Fruit fly (Drosophila melanogaster) whole organism, embryonic: Measurements from ENCODE around the gene RhoGAP18B.

Experiments used
- B-H2 ChIP-seq: fragments of 200-800 bp; sonication (Bioruptor generic); optimal IDR thresholded peaks from 2 replicates; lab custom pipeline; 2018; ENCODE audit warnings: missing biosample characterization, mild to moderate bottlenecking, missing genetic modification characterization
- CG12299 ChIP-seq: fragments of 200-800 bp; sonication (Bioruptor generic); optimal IDR thresholded peaks from 2 replicates; lab custom pipeline; 2018; ENCODE audit warnings: missing biosample characterization, mild to moderate bottlenecking, missing genetic modification characterization
- CG12659 ChIP-seq: fragments of 200-800 bp; sonication (Bioruptor generic); optimal IDR thresholded peaks from 3 replicates; lab custom pipeline; 2017; ENCODE audit warnings: mild to moderate bottlenecking, missing biosample characterization, missing genetic modification reagents, missing genetic modification characterization
- CG13287 ChIP-seq: fragments of 200-800 bp; sonication (Bioruptor generic); IDR thresholded peaks from 2 replicates; pipeline ENCODE4 v1.3.6; 2022; ENCODE audit warnings: missing biosample characterization, missing genetic modification characterization; ENCODE audit not compliant: partially characterized antibody
- CG14710 ChIP-seq: fragments of 200-800 bp; sonication (Bioruptor generic); optimal IDR thresholded peaks from 3 replicates; lab custom pipeline; 2019; ENCODE audit warnings: missing biosample characterization, mild to moderate bottlenecking, missing genetic modification characterization, moderate library complexity
- CG14860 ChIP-seq: fragments of 200-800 bp; sonication (Bioruptor generic); IDR thresholded peaks from 3 replicates; pipeline ENCODE4 v1.3.6; 2022; ENCODE audit warnings: missing biosample characterization, missing genetic modification characterization; ENCODE audit not compliant: partially characterized antibody
- CG15514 ChIP-seq: fragments of 200-800 bp; sonication (Bioruptor generic); optimal IDR thresholded peaks from 3 replicates; lab custom pipeline; 2017; ENCODE audit warnings: missing biosample characterization, missing genetic modification characterization, mild to moderate bottlenecking, moderate library complexity, missing genetic modification reagents
- CG16813 ChIP-seq: fragments of 200-800 bp; sonication (Bioruptor generic); IDR thresholded peaks from 3 replicates; pipeline ENCODE4 v1.3.6; 2022; ENCODE audit warnings: missing biosample characterization, missing genetic modification characterization; ENCODE audit not compliant: partially characterized antibody
- CG17829 ChIP-seq: fragments of 200-800 bp; optimal IDR thresholded peaks from 2 replicates; lab custom pipeline; 2019; ENCODE audit warnings: missing biosample characterization, mild to moderate bottlenecking, missing genetic modification characterization, moderate library complexity
- CG1792 ChIP-seq: fragments of 200-800 bp; sonication (Bioruptor generic); optimal IDR thresholded peaks from 2 replicates; lab custom pipeline; 2016; ENCODE audit warnings: missing biosample characterization, missing genetic modification characterization
- CG3726 ChIP-seq: fragments of 200-800 bp; sonication (Bioruptor generic); IDR thresholded peaks from 3 replicates; pipeline ENCODE4, ENCODE4 v1.3.6; 2022; ENCODE audit warnings: missing biosample characterization, missing genetic modification characterization
- CG4617 ChIP-seq: fragments of 200-800 bp; sonication (Bioruptor generic); optimal IDR thresholded peaks from 3 replicates; lab custom pipeline; 2016; ENCODE audit warnings: missing biosample characterization, missing genetic modification characterization, borderline replicate concordance
- CG6791 ChIP-seq: fragments of 200-800 bp; sonication (Bioruptor generic); IDR thresholded peaks from 3 replicates; pipeline ENCODE4 v1.3.6; 2022; ENCODE audit warnings: missing biosample characterization, missing genetic modification characterization; ENCODE audit not compliant: partially characterized antibody
- CG6813 ChIP-seq: fragments of 200-800 bp; sonication (Bioruptor generic); optimal IDR thresholded peaks from 2 replicates; lab custom pipeline; 2017; ENCODE audit warnings: missing biosample characterization, missing genetic modification characterization, mild to moderate bottlenecking, moderate library complexity, missing genetic modification reagents
- CG7928 ChIP-seq: fragments of 200-800 bp; sonication (Bioruptor generic); optimal IDR thresholded peaks from 2 replicates; lab custom pipeline; 2017; ENCODE audit warnings: missing biosample characterization, mild to moderate bottlenecking, missing genetic modification characterization
- CG8359 ChIP-seq: fragments of 200-800 bp; sonication (Bioruptor generic); optimal IDR thresholded peaks from 2 replicates; lab custom pipeline; 2017; ENCODE audit warnings: missing biosample characterization, mild to moderate bottlenecking, missing genetic modification characterization, borderline replicate concordance
- CG9932 ChIP-seq: fragments of 200-800 bp; sonication (Bioruptor generic); IDR thresholded peaks from 2 replicates; pipeline ENCODE4 v1.3.6; 2022; ENCODE audit warnings: missing biosample characterization, missing genetic modification characterization
- D19A ChIP-seq: fragments of 200-800 bp; optimal IDR thresholded peaks from 3 replicates; lab custom pipeline; 2019; ENCODE audit warnings: missing biosample characterization, mild to moderate bottlenecking, missing genetic modification characterization, moderate library complexity
- Dbx ChIP-seq: fragments of 200-800 bp; sonication (Bioruptor generic); IDR thresholded peaks from 3 replicates; pipeline ENCODE4 v1.3.6; 2022; ENCODE audit warnings: missing biosample characterization, missing genetic modification characterization
- Dek ChIP-seq: fragments of 200-800 bp; sonication (Bioruptor generic); optimal IDR thresholded peaks from 3 replicates; lab custom pipeline; 2019; ENCODE audit warnings: missing biosample characterization, mild to moderate bottlenecking, missing genetic modification characterization, moderate library complexity
- E2f2 ChIP-seq: fragments of 200-800 bp; sonication (Bioruptor generic); IDR thresholded peaks from 2 replicates; pipeline ENCODE4 v1.3.6; 2022; ENCODE audit warnings: missing biosample characterization, missing genetic modification characterization
- Ets97D ChIP-seq: fragments of 200-800 bp; sonication (Bioruptor generic); optimal IDR thresholded peaks from 3 replicates; lab custom pipeline; 2016; ENCODE audit warnings: missing biosample characterization, missing genetic modification characterization
- GATAe ChIP-seq: fragments of 200-800 bp; sonication (Bioruptor generic); conservative IDR thresholded peaks from 2 replicates; pipeline ENCODE4 v1.3.6; 2022; ENCODE audit warnings: missing biosample characterization, missing genetic modification characterization
- Hand ChIP-seq: fragments of 200-800 bp; sonication (Bioruptor generic); optimal IDR thresholded peaks from 2 replicates; lab custom pipeline; 2017; ENCODE audit warnings: mild to moderate bottlenecking, missing biosample characterization, missing genetic modification reagents, missing genetic modification characterization
- HmgD ChIP-seq: fragments of 200-800 bp; sonication (Bioruptor generic); optimal IDR thresholded peaks from 3 replicates; lab custom pipeline; 2016; ENCODE audit warnings: missing biosample characterization, missing genetic modification characterization
- HmgZ ChIP-seq: fragments of 200-800 bp; sonication (Bioruptor generic); optimal IDR thresholded peaks from 2 replicates; lab custom pipeline; 2018; ENCODE audit warnings: missing biosample characterization, mild to moderate bottlenecking, missing genetic modification characterization
- MESR4 ChIP-seq: fragments of 200-800 bp; sonication (Bioruptor generic); optimal IDR thresholded peaks from 2 replicates; lab custom pipeline; 2018; ENCODE audit warnings: missing biosample characterization, mild to moderate bottlenecking, missing genetic modification characterization, moderate library complexity
- NfI ChIP-seq: fragments of 200-800 bp; sonication (Bioruptor generic); optimal IDR thresholded peaks from 3 replicates; lab custom pipeline; 2018; ENCODE audit warnings: missing biosample characterization, mild to moderate bottlenecking, missing genetic modification characterization, moderate library complexity
- Scr ChIP-seq: fragments of 200-800 bp; sonication (Bioruptor generic); IDR thresholded peaks from 2 replicates; pipeline ENCODE4 v1.3.6; 2022; ENCODE audit warnings: missing biosample characterization, missing genetic modification characterization; ENCODE audit not compliant: partially characterized antibody
- Stat92E ChIP-seq, 3 experiments: fragments of >200 bp in 2 of 3; fragments of 200-800 bp in 1 of 3; sonication (Bioruptor generic) in 1 of 3; optimal IDR thresholded peaks; 2 replicates each; lab custom pipeline; 2017 to 2019; ENCODE audit warnings: missing biosample characterization in 3 of 3, missing genetic modification characterization in 3 of 3, mild to moderate bottlenecking in 1 of 3, moderate library complexity in 1 of 3
- chinmo ChIP-seq: fragments of 200-800 bp; sonication (Bioruptor generic); IDR thresholded peaks from 4 replicates; pipeline ENCODE4 v1.3.6; 2022; ENCODE audit warnings: missing biosample characterization, missing genetic modification characterization; ENCODE audit not compliant: partially characterized antibody
- dati ChIP-seq: fragments of 200-800 bp; sonication (Bioruptor generic); IDR thresholded peaks from 2 replicates; pipeline ENCODE4 v1.3.6; 2022; ENCODE audit warnings: missing biosample characterization, missing genetic modification characterization
- dmrt99B ChIP-seq: fragments of 200-800 bp; sonication (Bioruptor generic); optimal IDR thresholded peaks from 2 replicates; lab custom pipeline; 2018; ENCODE audit warnings: missing biosample characterization, mild to moderate bottlenecking, missing genetic modification characterization, moderate library complexity
- gsb ChIP-seq: fragments of 200-800 bp; sonication (Bioruptor generic); IDR thresholded peaks from 2 replicates; pipeline ENCODE4 v1.3.6; 2022; ENCODE audit warnings: missing biosample characterization, missing genetic modification characterization
- ken ChIP-seq: fragments of 200-800 bp; sonication (Bioruptor generic); IDR thresholded peaks from 3 replicates; pipeline ENCODE4 v1.3.6; 2022; ENCODE audit warnings: missing biosample characterization, missing genetic modification characterization
- kni ChIP-seq: fragments of 200-800 bp; sonication (Bioruptor generic); optimal IDR thresholded peaks from 3 replicates; lab custom pipeline; 2017; ENCODE audit warnings: mild to moderate bottlenecking, missing biosample characterization, missing genetic modification reagents, missing genetic modification characterization
- knrl ChIP-seq: fragments of 200-800 bp; sonication (Bioruptor generic); IDR thresholded peaks from 3 replicates; pipeline ENCODE4 v1.3.6; 2022; ENCODE audit warnings: missing biosample characterization, missing genetic modification characterization; ENCODE audit not compliant: partially characterized antibody
- nerfin-2 ChIP-seq: fragments of 200-800 bp; sonication (Bioruptor generic); IDR thresholded peaks from 2 replicates; pipeline ENCODE4 v1.3.6; 2022; ENCODE audit warnings: missing biosample characterization, missing genetic modification characterization; ENCODE audit not compliant: partially characterized antibody
- nom ChIP-seq: fragments of 200-800 bp; sonication (Bioruptor generic); optimal IDR thresholded peaks from 2 replicates; lab custom pipeline; 2017; ENCODE audit warnings: missing biosample characterization, missing genetic modification characterization, mild to moderate bottlenecking, moderate library complexity, missing genetic modification reagents
- otp ChIP-seq: fragments of 200-800 bp; sonication (Bioruptor generic); IDR thresholded peaks from 3 replicates; pipeline ENCODE4, ENCODE4 v1.3.6; 2022; ENCODE audit warnings: missing biosample characterization, missing genetic modification characterization
- run ChIP-seq: fragments of 200-800 bp; sonication (Bioruptor generic); optimal IDR thresholded peaks from 3 replicates; lab custom pipeline; 2018; ENCODE audit warnings: missing biosample characterization, mild to moderate bottlenecking, missing genetic modification characterization
- tll ChIP-seq, 2 experiments: fragments of 200-800 bp in 1 of 2; fragments of >200 bp in 1 of 2; sonication (Bioruptor generic) in 1 of 2; optimal IDR thresholded peaks; 2 replicates each; lab custom pipeline; 2017 to 2019; ENCODE audit warnings: missing biosample characterization in 2 of 2, missing genetic modification characterization in 2 of 2, mild to moderate bottlenecking in 1 of 2, moderate library complexity in 1 of 2
- tna ChIP-seq: fragments of 200-800 bp; sonication (Bioruptor generic); IDR thresholded peaks from 2 replicates; pipeline ENCODE4 v1.3.6; 2022; ENCODE audit warnings: missing biosample characterization, missing genetic modification characterization; ENCODE audit not compliant: partially characterized antibody
- toy ChIP-seq: fragments of 200-800 bp; sonication (Bioruptor generic); IDR thresholded peaks from 2 replicates; pipeline ENCODE4 v1.3.6; 2022; ENCODE audit warnings: missing biosample characterization, missing genetic modification characterization
- tx ChIP-seq: fragments of 200-800 bp; sonication (Bioruptor generic); optimal IDR thresholded peaks from 2 replicates; lab custom pipeline; 2016; ENCODE audit warnings: missing biosample characterization, missing genetic modification characterization
- usp ChIP-seq: fragments of >200 bp; optimal IDR thresholded peaks from 2 replicates; lab custom pipeline; 2017; ENCODE audit warnings: missing biosample characterization, missing genetic modification characterization
- vnd ChIP-seq: fragments of 200-800 bp; sonication (Bioruptor generic); IDR thresholded peaks from 3 replicates; pipeline ENCODE4 v1.3.6; 2022; ENCODE audit warnings: missing biosample characterization, missing genetic modification characterization; ENCODE audit not compliant: partially characterized antibody

RhoGAP18B gene

DNA sequence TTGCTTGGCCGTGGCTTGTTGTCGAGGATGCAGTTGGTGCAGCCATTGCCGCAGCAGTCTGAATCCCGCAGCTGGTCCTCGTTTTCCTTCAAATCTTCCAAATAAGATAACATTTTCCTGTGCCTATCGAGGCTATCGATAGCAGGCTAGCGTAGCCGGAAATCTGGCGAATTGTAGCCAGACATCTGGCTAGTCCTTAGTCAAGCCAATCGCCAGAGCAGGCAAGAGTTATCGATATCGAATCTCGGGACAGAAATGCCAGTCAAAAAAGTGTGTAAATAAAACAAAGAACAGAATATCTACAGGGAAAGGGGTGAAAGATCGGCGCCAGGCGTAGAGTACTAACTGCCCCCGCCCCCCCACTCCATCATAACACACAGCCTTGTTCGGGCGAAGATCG is 26.5 kb upstream of the RhoGAP18B start, which contains the start of the genes CG7914 and CG14194 (continued):
- peak; percentile 15; the same call in 1 of the 2 replicates for TF ChIP-seq CG9932 (GFP tag; lab: Robert Waterston, UW)
- TF ChIP-seq HmgZ (tag; lab: Kevin White, UChicago): peak; percentile 45
- no peak for TF ChIP-seq CG17829 (tag; lab: Kevin White, UChicago)
- no peak for TF ChIP-seq GATAe (GFP tag; lab: Robert Waterston, UW)
- TF ChIP-seq CG13287 (GFP tag; lab: Robert Waterston, UW): peak; percentile 81
- TF ChIP-seq dmrt99B (tag; lab: Kevin White, UChicago): no peak
- peak; percentile 94 for TF ChIP-seq tna (GFP tag; lab: Robert Waterston, UW)
- TF ChIP-seq Ets97D: peak; percentile 27
- peak; percentile 82 for TF ChIP-seq CG16813 (GFP tag; lab: Robert Waterston, UW)
- TF ChIP-seq CG14710 (tag; lab: Kevin White, UChicago): peak; percentile 28
- peak; percentile 63 for TF ChIP-seq CG4617
- TF ChIP-seq vnd (GFP tag; lab: Robert Waterston, UW): peak; percentile 80
- TF ChIP-seq dati (GFP tag; lab: Robert Waterston, UW): no peak
- TF ChIP-seq Scr (GFP tag; lab: Robert Waterston, UW): peak; percentile 75
- TF ChIP-seq MESR4 (GFP tag; lab: Kevin White, UChicago): peak; percentile 74
- TF ChIP-seq chinmo (GFP tag; lab: Robert Waterston, UW): peak; percentile 76; the same call in 2 of the 4 replicates
- peak; percentile 3 for TF ChIP-seq nom (GFP tag; lab: Kevin White, UChicago)
- no peak for TF ChIP-seq Dbx (GFP tag; lab: Robert Waterston, UW)
- TF ChIP-seq CG12659 (GFP tag; lab: Kevin White, UChicago): peak; percentile 4
- peak; percentile 61; the same call in 2 of the 3 replicates for TF ChIP-seq knrl (GFP tag; lab: Robert Waterston, UW)
- TF ChIP-seq NfI (GFP tag; lab: Kevin White, UChicago): peak; percentile 12
- TF ChIP-seq CG1792 (GFP tag; lab: Kevin White, UChicago): no peak
- peak; percentile 65 for TF ChIP-seq E2f2 (GFP tag; lab: Robert Waterston, UW)

DNA sequence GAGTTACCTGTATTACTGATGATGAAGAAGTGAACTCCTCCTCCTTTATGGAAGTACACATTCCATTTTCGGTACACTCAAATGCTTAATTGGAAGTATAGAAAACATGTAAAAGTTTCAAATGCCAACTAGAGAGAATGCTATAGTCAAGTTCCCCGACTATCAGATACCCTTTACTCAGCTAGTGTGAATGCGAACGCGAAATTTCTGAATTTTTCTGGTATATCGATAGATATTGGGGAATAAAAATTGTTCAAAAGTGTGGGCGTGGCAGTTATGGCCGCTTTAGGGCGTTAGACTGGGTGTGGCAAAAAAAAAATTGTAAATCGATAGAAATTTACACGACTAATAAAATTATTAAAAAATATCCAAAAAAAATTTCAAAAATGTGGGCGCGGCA is 24.7 kb upstream of the RhoGAP18B start:
- TF ChIP-seq tll (GFP tag; optimal IDR thresholded peaks at IDR 0.05; lab: Kevin White, UChicago) (no peak), CG16813 (GFP tag; lab: Robert Waterston, UW) (peak; percentile 51), HmgD (GFP tag; lab: Kevin White, UChicago) (no peak), nerfin-2 (GFP tag; lab: Robert Waterston, UW) (0 out of 2 replicates have a peak, but pooled peaks have one; percentile 32), CG6813 (GFP tag; lab: Kevin White, UChicago) (no peak), Stat92E (GFP tag; optimal IDR thresholded peaks at IDR 0.05; lab: Kevin White, UChicago) (no peak), CG12299 (tag; lab: Kevin White, UChicago) (no peak), CG7928 (no peak), CG8359 (GFP tag; lab: Kevin White, UChicago) (no peak), B-H2 (no peak), CG3726 (GFP tag; lab: Robert Waterston, UW) (no peak), ken (GFP tag; lab: Robert Waterston, UW) (no peak), otp (GFP tag; lab: Robert Waterston, UW) (no peak), D19A (tag; lab: Kevin White, UChicago) (peak; percentile 36), CG14860 (peak; percentile 53; the same call in 1 of the 3 replicates), CG6791 (peak; percentile 46; the same call in 1 of the 3 replicates), tx (GFP tag; lab: Kevin White, UChicago) (no peak), Hand (GFP tag; lab: Kevin White, UChicago) (no peak), kni (GFP tag; lab: Kevin White, UChicago) (no peak), toy (no peak), Dek (no peak), usp (no peak), run (no peak), gsb (no peak), CG15514 (no peak)
